Worm (Caenorhabditis elegans): ENCODE measurements around the gene mes-4.
A peak's percentile ranks its signal among the peaks of the same experiment; 100 is the strongest.

mes-4 gene

ce11 chrV:13407913-13408312 is 29.4 kb downstream of the mes-4 start, which contains the start of gene F53F1.3:
Gene F53F1.3 (plus strand): TSS chrV:13408242.
- TF ChIP-seq elt-2 (tag; optimal IDR thresholded peaks at IDR 0.05) (peak; percentile 14), nhr-71 (tag; optimal IDR thresholded peaks at IDR 0.05) (no peak)

- TF ChIP-seq blmp-1 (tag; optimal IDR thresholded peaks at IDR 0.05): peak; percentile 96
- no peak for TF ChIP-seq mdl-1 (tag; optimal IDR thresholded peaks at IDR 0.05)
- peak; percentile 67 for TF ChIP-seq nhr-85 (tag)
- TF ChIP-seq dpl-1 (GFP tag; optimal IDR thresholded peaks at IDR 0.05): peak in 1 of 3 experiments; percentile 2
These were observed 30.8 kb downstream of the mes-4 start, which contains the start of gene F53F1.2 for ce11 chrV:13406511-13406910. Gene F53F1.2 (plus strand): TSS chrV:13406816.

- TF ChIP-seq dpl-1 (GFP tag; optimal IDR thresholded peaks at IDR 0.05) (peak in 1 of 3 experiments; percentile 13), nhr-28 (tag; optimal IDR thresholded peaks at IDR 0.05) (no peak), lsy-2 (tag; optimal IDR thresholded peaks at IDR 0.05) (peak in 1 of 2 experiments; percentile 55)
These were observed 31.3 kb downstream of the mes-4 start, which contains the start of gene cutl-1 for ce11 chrV:13406032-13406431. Gene cutl-1 (minus strand): TSS chrV:13406114.

DNA sequence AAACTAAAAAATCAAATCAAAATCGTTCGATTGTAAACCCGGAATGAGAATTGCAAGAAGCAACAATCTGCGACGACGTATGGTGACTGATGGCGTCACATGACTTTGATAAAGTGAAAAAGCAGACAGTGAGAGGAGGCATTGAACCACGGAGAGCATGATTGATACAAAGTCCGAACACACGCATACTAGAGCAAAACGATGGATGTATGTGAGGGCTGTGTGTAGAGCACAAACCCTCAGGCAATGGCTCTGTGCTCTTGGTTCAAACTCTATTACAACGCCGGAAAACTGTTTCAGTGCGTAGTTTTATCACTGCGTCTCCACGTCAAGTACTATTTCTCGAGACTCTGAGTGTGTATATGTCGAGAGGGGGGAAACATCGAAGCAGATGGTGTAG is 34.8 kb downstream of the mes-4 start:
- TF ChIP-seq ceh-88 (GFP tag; IDR thresholded peaks at IDR 0.05) (no peak), dpl-1 (GFP tag; optimal IDR thresholded peaks at IDR 0.05) (peak in 1 of 3 experiments; percentile 13), mdl-1 (tag; optimal IDR thresholded peaks at IDR 0.05) (peak in 1 of 2 experiments; percentile 19), mep-1 (tag; optimal IDR thresholded peaks at IDR 0.05) (peak; percentile 20), dsc-1 (tag; optimal IDR thresholded peaks at IDR 0.05) (peak; percentile 56), snu-23 (GFP tag; optimal IDR thresholded peaks at IDR 0.05) (peak; percentile 38), lin-14 (GFP tag; optimal IDR thresholded peaks at IDR 0.05) (peak; percentile 72), nhr-12 (tag; optimal IDR thresholded peaks at IDR 0.05) (no peak), unc-30 (tag; optimal IDR thresholded peaks at IDR 0.05) (no peak), nhr-19 (GFP tag; conservative IDR thresholded peaks at IDR 0.05) (0 out of 2 replicates have a peak, but pooled peaks have one; percentile 23), tbx-2 (tag; optimal IDR thresholded peaks at IDR 0.05) (no peak), rnt-1 (tag; optimal IDR thresholded peaks at IDR 0.05) (peak; percentile 70), unc-86 (tag; optimal IDR thresholded peaks at IDR 0.05) (no peak), hpl-2 (GFP tag; optimal IDR thresholded peaks at IDR 0.05) (no peak), efl-1 (optimal IDR thresholded peaks at IDR 0.05) (peak in 1 of 2 experiments; percentile 16), efl-1 (GFP tag; optimal IDR thresholded peaks at IDR 0.05 in 1 of 2) (peak in 1 of 2 experiments; percentile 88), nhr-20 (tag; optimal IDR thresholded peaks at IDR 0.05) (peak; percentile 19), nhr-237 (tag; optimal IDR thresholded peaks at IDR 0.05) (no peak), aha-1 (tag; optimal IDR thresholded peaks at IDR 0.05) (no peak), lin-35 (GFP tag; optimal IDR thresholded peaks at IDR 0.05) (peak in 1 of 2 experiments; percentile 3), lsy-2 (tag; optimal IDR thresholded peaks at IDR 0.05) (peak in 1 of 2 experiments; percentile 37), blmp-1 (tag; optimal IDR thresholded peaks at IDR 0.05) (peak; percentile 58), lin-39 (tag; optimal IDR thresholded peaks at IDR 0.05) (peak; percentile 64), unc-130 (tag; optimal IDR thresholded peaks at IDR 0.05) (peak; percentile 2), nhr-71 (tag; optimal IDR thresholded peaks at IDR 0.05) (peak; percentile 63)

ce11 chrV:13401669-13402068 is 35.7 kb downstream of the mes-4 start:
- TF ChIP-seq lin-14 (GFP tag; optimal IDR thresholded peaks at IDR 0.05): peak; percentile 63
- no peak for TF ChIP-seq nhr-12 (tag; optimal IDR thresholded peaks at IDR 0.05)
- peak; percentile 38 for TF ChIP-seq dsc-1 (tag; optimal IDR thresholded peaks at IDR 0.05)

DNA sequence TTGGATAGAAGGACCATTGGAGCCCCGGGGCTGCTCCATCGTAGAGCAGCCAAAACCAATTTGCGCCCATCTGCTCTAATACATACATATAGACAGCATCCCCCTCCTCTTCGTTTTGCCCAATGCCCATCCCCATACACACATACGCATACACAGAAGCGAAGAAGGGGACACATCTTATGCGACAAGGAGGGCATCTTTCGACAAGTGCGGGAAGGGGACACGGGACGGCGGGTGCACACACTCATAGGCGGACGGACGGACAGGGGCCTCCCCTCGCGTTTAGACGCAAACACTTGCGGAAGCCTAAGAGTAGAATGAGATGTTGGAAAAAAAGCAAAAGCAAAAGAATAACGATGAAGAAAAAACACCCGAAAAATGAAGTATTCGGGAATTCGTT is 40.9 kb downstream of the mes-4 start:
- TF ChIP-seq mab-9 (GFP tag; IDR thresholded peaks at IDR 0.05) (peak; percentile 16; the same call in 1 of the 2 replicates), rnt-1 (tag; optimal IDR thresholded peaks at IDR 0.05) (peak; percentile 13), nhr-76 (tag; optimal IDR thresholded peaks at IDR 0.05) (no peak), C04F5.9 (tag; optimal IDR thresholded peaks at IDR 0.05) (no peak), sptf-1 (tag; optimal IDR thresholded peaks at IDR 0.05) (no peak), ceh-82 (tag; optimal IDR thresholded peaks at IDR 0.05) (no peak), pag-3 (tag; optimal IDR thresholded peaks at IDR 0.05; ENCODE audit: borderline replicate concordance, insufficient read depth) (no peak), nhr-47 (tag; optimal IDR thresholded peaks at IDR 0.05) (peak; percentile 12), isw-1 (GFP tag; IDR thresholded peaks at IDR 0.05) (no peak), nhr-11 (tag; optimal IDR thresholded peaks at IDR 0.05) (no peak), tbx-2 (tag; optimal IDR thresholded peaks at IDR 0.05) (peak; percentile 10), C34B4.2 (tag; optimal IDR thresholded peaks at IDR 0.05) (no peak), pqm-1 (tag; optimal IDR thresholded peaks at IDR 0.05) (no peak), ets-5 (GFP tag; IDR thresholded peaks at IDR 0.05) (no peak), fkh-4 (tag; optimal IDR thresholded peaks at IDR 0.05; ENCODE audit: borderline replicate concordance) (no peak), dsc-1 (tag; optimal IDR thresholded peaks at IDR 0.05) (peak; percentile 54), mdl-1 (tag; optimal IDR thresholded peaks at IDR 0.05) (no peak), swsn-7 (tag; optimal IDR thresholded peaks at IDR 0.05) (no peak), Y116A8C.19 (tag; optimal IDR thresholded peaks at IDR 0.05; ENCODE audit: borderline replicate concordance) (no peak)

Data from whole organism, L1 larva.